Worm (Caenorhabditis elegans) whole organism, L4 larva: ENCODE measurements around the gene F37H8.6.

Source experiments
- ZK546.5 ChIP-seq, 2 experiments: sonication (generic microtip); optimal IDR thresholded peaks; 2 replicates each; lab custom pipeline; 2017; ENCODE audit warnings: missing biosample characterization in 2 of 2, missing genetic modification characterization in 2 of 2
- daf-8 ChIP-seq: fragments of 200-800 bp; sonication (Bioruptor generic); IDR thresholded peaks from 2 replicates; pipeline ENCODE4 v1.3.6; 2022; ENCODE audit warnings: missing genetic modification characterization, missing compliant biosample characterization
- hif-1 ChIP-seq, 2 experiments: sonication (generic microtip); optimal IDR thresholded peaks; 2 replicates each; lab custom pipeline; 2016 to 2017; ENCODE audit warnings: missing compliant biosample characterization in 2 of 2, missing genetic modification characterization in 2 of 2, missing genetic modification reagents in 2 of 2, missing genotype in 2 of 2, mild to moderate bottlenecking in 1 of 2
- mes-2 ChIP-seq: sonication (generic microtip); optimal IDR thresholded peaks from 2 replicates; lab custom pipeline; 2016; ENCODE audit warnings: missing genotype, mild to moderate bottlenecking, missing genetic modification characterization, missing compliant biosample characterization; ENCODE audit not compliant: poor library complexity, severe bottlenecking
- nhr-28 ChIP-seq: fragments of 150-350 bp; optimal IDR thresholded peaks from 2 replicates; lab custom pipeline; 2014; ENCODE audit warnings: missing biosample characterization, missing genetic modification characterization
- nhr-41 ChIP-seq: fragments of 200-800 bp; sonication (Bioruptor generic); IDR thresholded peaks from 2 replicates; pipeline ENCODE4 v1.3.6; 2022; ENCODE audit warnings: missing genetic modification reagents, missing genetic modification characterization, missing compliant biosample characterization
- nhr-6 ChIP-seq: fragments of 150-350 bp; optimal IDR thresholded peaks from 2 replicates; lab custom pipeline; 2014; ENCODE audit warnings: missing biosample characterization, missing genetic modification characterization
- pha-4 ChIP-seq, 2 experiments: fragments of 150-350 bp in 1 of 2; fragments of 200-800 bp in 1 of 2; sonication (Bioruptor generic) in 1 of 2; IDR thresholded peaks in 1 of 2; optimal IDR thresholded peaks in 1 of 2; 2 replicates each; pipeline versions ENCODE4 v1.3.6 to Lab custom; 2014 to 2022; ENCODE audit warnings: missing genetic modification characterization in 2 of 2, missing genetic modification reagents in 2 of 2, missing biosample characterization in 1 of 2, missing compliant biosample characterization in 1 of 2
- snpc-4 ChIP-seq: fragments of 150-350 bp; optimal IDR thresholded peaks from 2 replicates; lab custom pipeline; 2014; ENCODE audit warnings: missing biosample characterization, missing genetic modification characterization
- unc-62 ChIP-seq, 3 experiments: fragments of 150-350 bp in 1 of 3; sonication (generic microtip); optimal IDR thresholded peaks in 2 of 3; peaks in 1 of 3; 1 replicate in 1 of 3; 2 replicates in 2 of 3; lab custom pipeline; 2014 to 2017; ENCODE audit warnings: missing biosample characterization in 3 of 3, missing genetic modification characterization in 3 of 3, missing genetic modification reagents in 3 of 3, missing genotype in 1 of 3
- zag-1 ChIP-seq: fragments of 150-350 bp; optimal IDR thresholded peaks from 2 replicates; lab custom pipeline; 2014; ENCODE audit warnings: missing biosample characterization, missing genetic modification characterization

ce11 chrII:11134828-11135227 lies 42.4 kb downstream of the F37H8.6 start, which contains the start of gene F40F8.5:
- TF ChIP-seq zag-1 (tag; lab: Kevin White, UChicago) (no peak), pha-4 (GFP tag; IDR thresholded peaks at IDR 0.05; lab: Robert Waterston, UW) (no peak), pha-4 (tag; optimal IDR thresholded peaks at IDR 0.05; lab: Kevin White, UChicago) (no peak), mes-2 (tag; lab: Kevin White, UChicago) (no peak), nhr-6 (tag; lab: Kevin White, UChicago) (no peak), nhr-28 (no peak), unc-62 (GFP tag; optimal IDR thresholded peaks at IDR 0.05 in 1 of 2; lab: Kevin White, UChicago) (no peak), unc-62 (tag; optimal IDR thresholded peaks at IDR 0.05; lab: Kevin White, UChicago) (no peak), nhr-41 (GFP tag; lab: Robert Waterston, UW) (no peak), hif-1 (tag; optimal IDR thresholded peaks at IDR 0.05; lab: Kevin White, UChicago) (no peak), snpc-4 (tag; lab: Kevin White, UChicago) (no peak), daf-8 (GFP tag; lab: Robert Waterston, UW) (no peak), ZK546.5 (tag; optimal IDR thresholded peaks at IDR 0.05; lab: Kevin White, UChicago) (no peak)
